Worm (Caenorhabditis elegans) whole organism, L3 larva: ENCODE results near the gene clec-130.

Experiments
- egl-27 ChIP-seq: sonication (generic microtip); optimal IDR thresholded peaks from 4 replicates; lab custom pipeline; 2017; ENCODE audit warnings: missing biosample characterization, missing genetic modification reagents, missing genetic modification characterization
- fkh-2 ChIP-seq: fragments of 150-350 bp; optimal IDR thresholded peaks from 2 replicates; lab custom pipeline; 2014; ENCODE audit warnings: missing biosample characterization, missing genetic modification reagents, missing genetic modification characterization
- mdl-1 ChIP-seq: fragments of 150-350 bp; optimal IDR thresholded peaks from 2 replicates; lab custom pipeline; 2014; ENCODE audit warnings: missing biosample characterization, missing genetic modification characterization
- nhr-25 ChIP-seq: sonication (generic microtip); optimal IDR thresholded peaks from 2 replicates; lab custom pipeline; 2017; ENCODE audit warnings: missing biosample characterization, missing genetic modification characterization
- nhr-28 ChIP-seq: fragments of 150-350 bp; optimal IDR thresholded peaks from 2 replicates; lab custom pipeline; 2014; ENCODE audit warnings: missing biosample characterization, missing genetic modification characterization
- unc-39 ChIP-seq: sonication (generic microtip); optimal IDR thresholded peaks from 4 replicates; lab custom pipeline; 2017; ENCODE audit warnings: missing biosample characterization, missing genetic modification characterization

DNA sequence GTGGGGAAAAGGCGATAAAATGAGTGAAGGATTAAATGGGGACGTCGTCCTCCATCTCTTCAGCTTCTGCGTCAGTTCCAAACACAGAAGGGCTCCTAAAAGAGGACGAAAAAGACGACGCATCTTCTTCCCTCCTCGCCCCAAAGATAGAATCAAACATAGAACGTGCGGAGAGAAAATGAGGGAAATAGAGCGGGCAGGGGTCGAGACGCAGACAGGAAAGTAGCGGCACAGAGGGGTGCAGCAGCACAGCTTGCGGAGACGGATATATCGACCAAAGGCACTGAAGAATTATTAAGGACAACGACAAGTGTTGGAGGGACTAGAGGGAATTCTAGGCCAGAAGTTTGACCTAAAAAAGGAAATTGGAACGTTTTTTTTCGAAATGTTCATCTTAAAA is 26.1 kb upstream of the clec-130 start:
- TF ChIP-seq egl-27 (no peak), mdl-1 (tag; lab: Kevin White, UChicago) (no peak), unc-39 (tag; lab: Kevin White, UChicago) (no peak), nhr-25 (tag; lab: Kevin White, UChicago) (no peak), nhr-28 (tag; lab: Kevin White, UChicago) (no peak), fkh-2 (tag; lab: Kevin White, UChicago) (no peak)
